Worm (Caenorhabditis elegans): ENCODE measurements around the gene F39F10.4.
A peak's percentile ranks its signal among the peaks of the same experiment; 100 is the strongest.

F39F10.4 gene

ce11 chrX:16931255-16932023, 27.9 kb upstream of the F39F10.4 start (continued):
- TF ChIP-seq ceh-58 (GFP tag; IDR thresholded peaks at IDR 0.05): peak; percentile 95
- no peak for TF ChIP-seq snpc-3.4 (tag; optimal IDR thresholded peaks at IDR 0.05)
- peak; percentile 31 for TF ChIP-seq lin-54 (GFP tag; optimal IDR thresholded peaks at IDR 0.05)
- TF ChIP-seq let-526 (GFP tag; IDR thresholded peaks at IDR 0.05): peak; percentile 76
- TF ChIP-seq unc-130 (GFP tag; optimal IDR thresholded peaks at IDR 0.05): no peak
- no peak for TF ChIP-seq zfh-2 (GFP tag; conservative IDR thresholded peaks at IDR 0.05)
- TF ChIP-seq madf-3 (GFP tag; IDR thresholded peaks at IDR 0.05): no peak; the same call in none of the 2 replicates
- no peak for TF ChIP-seq K12H6.12 (tag; optimal IDR thresholded peaks at IDR 0.05)
- no peak for TF ChIP-seq mel-28 (tag; optimal IDR thresholded peaks at IDR 0.05; ENCODE audit: borderline replicate concordance)
- TF ChIP-seq F39B2.1 (GFP tag; IDR thresholded peaks at IDR 0.05): peak; percentile 58; the same call in 1 of the 2 replicates
- TF ChIP-seq lin-35 (GFP tag; optimal IDR thresholded peaks at IDR 0.05): peak in 2 of 3 experiments; percentile 59 to 66
- no peak for TF ChIP-seq ztf-25 (GFP tag; IDR thresholded peaks at IDR 0.05)
- TF ChIP-seq dox-1 (GFP tag; IDR thresholded peaks at IDR 0.05): no peak; the same call in 1 of the 2 replicates
- no peak for TF ChIP-seq hmg-20 (GFP tag; IDR thresholded peaks at IDR 0.05)
- no peak for TF ChIP-seq ccch-3 (GFP tag; optimal IDR thresholded peaks at IDR 0.05)
- peak; percentile 65 for TF ChIP-seq lin-26 (GFP tag; IDR thresholded peaks at IDR 0.05)
- TF ChIP-seq D2030.7 (GFP tag; IDR thresholded peaks at IDR 0.05): no peak
- peak; percentile 76 for TF ChIP-seq egl-18 (GFP tag; IDR thresholded peaks at IDR 0.05)

- peak; percentile 86 for TF ChIP-seq pbrm-1 (GFP tag; IDR thresholded peaks at IDR 0.05)
- peak; percentile 74 for TF ChIP-seq lin-26 (GFP tag; IDR thresholded peaks at IDR 0.05)
- peak; percentile 77 for TF ChIP-seq ekl-4 (GFP tag; IDR thresholded peaks at IDR 0.05)
- TF ChIP-seq tbx-9 (tag; optimal IDR thresholded peaks at IDR 0.05; ENCODE audit: borderline replicate concordance): no peak
- peak; percentile 88 for TF ChIP-seq F52B5.7 (tag; optimal IDR thresholded peaks at IDR 0.05)
- TF ChIP-seq ama-1 (optimal IDR thresholded peaks at IDR 0.05): peak; percentile 99
- no peak for TF ChIP-seq ama-1 (GFP tag; optimal IDR thresholded peaks at IDR 0.05)
- no peak for TF ChIP-seq xnd-1 (tag; optimal IDR thresholded peaks at IDR 0.05)
- TF ChIP-seq F57C9.4 (tag; optimal IDR thresholded peaks at IDR 0.05): no peak
- TF ChIP-seq fkh-3 (tag; optimal IDR thresholded peaks at IDR 0.05): peak; percentile 78
- TF ChIP-seq madf-6 (GFP tag; IDR thresholded peaks at IDR 0.05): peak; percentile 54; the same call in 1 of the 2 replicates
- TF ChIP-seq ceh-58 (GFP tag; IDR thresholded peaks at IDR 0.05): peak; percentile 93; the same call in 1 of the 2 replicates
- peak; percentile 0 for TF ChIP-seq ZK185.1 (tag; optimal IDR thresholded peaks at IDR 0.05; ENCODE audit: poor library complexity, severe bottlenecking)
- TF ChIP-seq nfya-2 (GFP tag; IDR thresholded peaks at IDR 0.05): peak; percentile 86; the same call in 1 of the 2 replicates
- TF ChIP-seq Y95B8A.8 (GFP tag; IDR thresholded peaks at IDR 0.05): peak; percentile 65
- peak; percentile 80 for TF ChIP-seq K11D2.4 (GFP tag; IDR thresholded peaks at IDR 0.05)
- TF ChIP-seq lin-35 (GFP tag; optimal IDR thresholded peaks at IDR 0.05): peak in 1 of 3 experiments; percentile 29
- TF ChIP-seq Y67H2A.10 (GFP tag; conservative IDR thresholded peaks at IDR 0.05): peak; percentile 78
- no peak for TF ChIP-seq sea-2 (GFP tag; IDR thresholded peaks at IDR 0.05)
- TF ChIP-seq ceh-27 (GFP tag; optimal IDR thresholded peaks at IDR 0.05): peak; percentile 79
- peak; percentile 58 for TF ChIP-seq lin-40 (tag; optimal IDR thresholded peaks at IDR 0.05)
- TF ChIP-seq ztf-25 (GFP tag; IDR thresholded peaks at IDR 0.05): 0 out of 2 replicates have a peak, but pooled peaks have one; percentile 54
- no peak for TF ChIP-seq sdz-38 (tag; optimal IDR thresholded peaks at IDR 0.05)
- TF ChIP-seq lin-54 (GFP tag; optimal IDR thresholded peaks at IDR 0.05): peak; percentile 62
- no peak for TF ChIP-seq Y53F4B.3 (GFP tag; IDR thresholded peaks at IDR 0.05)
- TF ChIP-seq lsl-1 (GFP tag; optimal IDR thresholded peaks at IDR 0.05): peak; percentile 39
- TF ChIP-seq hsf-1 (GFP tag; IDR thresholded peaks at IDR 0.05): peak; percentile 76
- TF ChIP-seq ztf-28 (GFP tag; IDR thresholded peaks at IDR 0.05): peak; percentile 80; the same call in 1 of the 2 replicates
- TF ChIP-seq nfyb-1 (GFP tag; IDR thresholded peaks at IDR 0.05): peak; percentile 92
- TF ChIP-seq bed-1 (GFP tag; IDR thresholded peaks at IDR 0.05): peak; percentile 75; the same call in 1 of the 2 replicates
- TF ChIP-seq F10E7.11 (tag; optimal IDR thresholded peaks at IDR 0.05): peak; percentile 10
- peak; percentile 20; the same call in 1 of the 2 replicates for TF ChIP-seq lir-1 (GFP tag; conservative IDR thresholded peaks at IDR 0.05)
- TF ChIP-seq F39B2.1 (GFP tag; IDR thresholded peaks at IDR 0.05): no peak
Measured at ce11 chrX:16930663-16931097, 27.2 kb upstream of the F39F10.4 start.

Data from whole organism, young adult.